Fruit fly (Drosophila melanogaster): ENCODE measurements around the gene vn.

Gene vn

dm6 chr3L:5843895-5844576, 1.4 kb downstream of the vn start (continued):
- no peak for TF ChIP-seq Hr39 (GFP tag; optimal IDR thresholded peaks at IDR 0.05)
- no peak for TF ChIP-seq Eip93F (GFP tag; optimal IDR thresholded peaks at IDR 0.05)
- TF ChIP-seq Eip78C (GFP tag): no peak
- no peak for TF ChIP-seq CG32006 (GFP tag; optimal IDR thresholded peaks at IDR 0.05)
- TF ChIP-seq CG8319 (GFP tag; optimal IDR thresholded peaks at IDR 0.05): no peak
- TF ChIP-seq Lpt (GFP tag; optimal IDR thresholded peaks at IDR 0.05): no peak
- TF ChIP-seq topi (GFP tag; optimal IDR thresholded peaks at IDR 0.05): no peak
- no peak for TF ChIP-seq Sox14 (GFP tag; optimal IDR thresholded peaks at IDR 0.05)
- no peak for TF ChIP-seq CG10631 (GFP tag; optimal IDR thresholded peaks at IDR 0.05)
- no peak for TF ChIP-seq CG11762 (GFP tag; optimal IDR thresholded peaks at IDR 0.05; ENCODE audit: insufficient read depth)
- peak; percentile 10 for TF ChIP-seq net (GFP tag; optimal IDR thresholded peaks at IDR 0.05)
- no peak for TF ChIP-seq acj6 (GFP tag; optimal IDR thresholded peaks at IDR 0.05)
- TF ChIP-seq CG3032 (tag; optimal IDR thresholded peaks at IDR 0.05): no peak
- TF ChIP-seq salr (GFP tag; optimal IDR thresholded peaks at IDR 0.05): no peak
- TF ChIP-seq lz (GFP tag; optimal IDR thresholded peaks at IDR 0.05): no peak
- TF ChIP-seq CG6163 (GFP tag; IDR thresholded peaks at IDR 0.05): no peak
- no peak for TF ChIP-seq CG8632 (GFP tag; optimal IDR thresholded peaks at IDR 0.05)
- TF ChIP-seq CG3919 (GFP tag; optimal IDR thresholded peaks at IDR 0.05): no peak
- no peak for TF ChIP-seq dac (GFP tag; optimal IDR thresholded peaks at IDR 0.05)
- no peak for TF ChIP-seq Ets21C (GFP tag; optimal IDR thresholded peaks at IDR 0.05)
- TF ChIP-seq pdm3 (GFP tag; optimal IDR thresholded peaks at IDR 0.05): no peak
- TF ChIP-seq Sox102F (GFP tag; optimal IDR thresholded peaks at IDR 0.05): no peak
- TF ChIP-seq CG16779 (tag; optimal IDR thresholded peaks at IDR 0.05): no peak

dm6 chr3L:5840847-5841246, 4.6 kb downstream of the vn start:
- TF ChIP-seq Hr38 (GFP tag; optimal IDR thresholded peaks at IDR 0.05): no peak
- peak; percentile 36 for TF ChIP-seq Eip78C (GFP tag)
- peak; percentile 2 for TF ChIP-seq CG11902 (GFP tag; optimal IDR thresholded peaks at IDR 0.05)
- no peak for TF ChIP-seq Lpt (GFP tag; optimal IDR thresholded peaks at IDR 0.05)
- no peak for TF ChIP-seq CG6276 (GFP tag; optimal IDR thresholded peaks at IDR 0.05)
- peak; percentile 4 for TF ChIP-seq spab (GFP tag; optimal IDR thresholded peaks at IDR 0.05)
- TF ChIP-seq cyc (GFP tag; optimal IDR thresholded peaks at IDR 0.05): peak; percentile 40
- peak; percentile 4 for TF ChIP-seq CG3919 (GFP tag; optimal IDR thresholded peaks at IDR 0.05)
- peak; percentile 33 for TF ChIP-seq CG10631 (GFP tag; optimal IDR thresholded peaks at IDR 0.05)
- no peak for TF ChIP-seq fkh (GFP tag; optimal IDR thresholded peaks at IDR 0.05)
- TF ChIP-seq Eip75B (GFP tag; optimal IDR thresholded peaks at IDR 0.05): peak; percentile 12
- no peak for TF ChIP-seq CG8119 (GFP tag; IDR thresholded peaks at IDR 0.05)
- no peak for TF ChIP-seq CG8319 (GFP tag; optimal IDR thresholded peaks at IDR 0.05)
- no peak for TF ChIP-seq CG15336 (GFP tag; IDR thresholded peaks at IDR 0.05)
- no peak for TF ChIP-seq CG6163 (GFP tag; IDR thresholded peaks at IDR 0.05)
- TF ChIP-seq svp (GFP tag): peak; percentile 53
- TF ChIP-seq Sox15 (GFP tag; optimal IDR thresholded peaks at IDR 0.05): no peak
- TF ChIP-seq Sox14 (GFP tag; optimal IDR thresholded peaks at IDR 0.05): no peak
- peak; percentile 8 for TF ChIP-seq achi (GFP tag; optimal IDR thresholded peaks at IDR 0.05)
- TF ChIP-seq acj6 (GFP tag; optimal IDR thresholded peaks at IDR 0.05): peak; percentile 27
- peak; percentile 28 for TF ChIP-seq OdsH (GFP tag; optimal IDR thresholded peaks at IDR 0.05)
- TF ChIP-seq Smox (GFP tag; optimal IDR thresholded peaks at IDR 0.05): peak; percentile 19
- TF ChIP-seq CG3032 (tag; optimal IDR thresholded peaks at IDR 0.05): peak; percentile 42
- no peak for TF ChIP-seq CG9139 (GFP tag; optimal IDR thresholded peaks at IDR 0.05)
- no peak for TF ChIP-seq dac (GFP tag; optimal IDR thresholded peaks at IDR 0.05)
- peak; percentile 38 for TF ChIP-seq Ets96B (tag; optimal IDR thresholded peaks at IDR 0.05)
- peak; percentile 31 for TF ChIP-seq CG32006 (GFP tag; optimal IDR thresholded peaks at IDR 0.05)
- peak; percentile 3 for TF ChIP-seq CG6792 (GFP tag; optimal IDR thresholded peaks at IDR 0.05)
- TF ChIP-seq Ets21C (GFP tag; optimal IDR thresholded peaks at IDR 0.05): no peak
- TF ChIP-seq CG34406 (GFP tag; optimal IDR thresholded peaks at IDR 0.05): no peak
- TF ChIP-seq CG1621 (tag; optimal IDR thresholded peaks at IDR 0.05): no peak
- TF ChIP-seq Met (GFP tag; optimal IDR thresholded peaks at IDR 0.05): no peak
- TF ChIP-seq fd59A (GFP tag; optimal IDR thresholded peaks at IDR 0.05): no peak
- TF ChIP-seq Eip93F (GFP tag; optimal IDR thresholded peaks at IDR 0.05): no peak
- no peak for TF ChIP-seq CG8632 (GFP tag; optimal IDR thresholded peaks at IDR 0.05)
- TF ChIP-seq topi (GFP tag; optimal IDR thresholded peaks at IDR 0.05): peak; percentile 34
- TF ChIP-seq eg (GFP tag; IDR thresholded peaks at IDR 0.05): no peak
- peak; percentile 32 for TF ChIP-seq esn (GFP tag; optimal IDR thresholded peaks at IDR 0.05)
- no peak for TF ChIP-seq CG7368 (GFP tag; optimal IDR thresholded peaks at IDR 0.05)
- TF ChIP-seq vri (GFP tag; optimal IDR thresholded peaks at IDR 0.05): no peak
- no peak for TF ChIP-seq Hr4 (GFP tag; optimal IDR thresholded peaks at IDR 0.05)

Data from whole organism, prepupa.